Fruit fly (Drosophila melanogaster): ENCODE data around the gene Atg16.

The Atg16 gene

DNA sequence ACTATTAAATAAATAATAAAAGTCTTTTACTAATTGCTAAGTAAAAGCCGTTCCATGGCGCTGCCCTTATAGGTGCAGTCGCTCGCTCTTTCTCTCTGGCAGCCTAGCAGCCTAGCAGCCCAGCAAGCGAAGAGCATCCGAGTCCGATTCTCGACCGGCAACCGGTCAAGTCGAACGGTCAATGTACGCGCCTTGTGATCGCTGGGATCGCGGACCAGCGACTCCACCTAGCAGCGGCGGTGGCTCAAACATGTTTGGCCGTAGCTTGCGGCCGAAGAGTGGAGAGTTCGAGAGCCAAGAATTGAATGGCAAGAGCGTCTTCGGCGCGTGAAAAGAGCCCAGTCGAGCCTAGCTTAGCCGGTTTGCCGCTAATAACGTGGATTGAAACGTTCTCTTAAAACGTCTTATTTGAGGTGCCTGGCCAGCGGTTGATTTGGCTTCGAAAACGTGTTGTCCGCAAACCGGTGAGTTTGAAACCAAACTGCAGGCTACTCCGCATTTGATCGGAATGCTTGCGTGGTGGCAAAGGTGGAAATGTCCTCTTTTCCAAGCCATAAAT is 5.6 kb downstream of the Atg16 start:
- no peak for TF ChIP-seq h (optimal IDR thresholded peaks at IDR 0.05)
- TF ChIP-seq Myc (optimal IDR thresholded peaks at IDR 0.05): no peak
- no peak for TF ChIP-seq ttk (optimal IDR thresholded peaks at IDR 0.05)
- no peak for TF ChIP-seq Sin3A (optimal IDR thresholded peaks at IDR 0.05)
- TF ChIP-seq insv (optimal IDR thresholded peaks at IDR 0.05): no peak
- no peak for TF ChIP-seq psq (optimal IDR thresholded peaks at IDR 0.05)

- no peak for TF ChIP-seq psq (optimal IDR thresholded peaks at IDR 0.05)
- no peak for TF ChIP-seq h (optimal IDR thresholded peaks at IDR 0.05)
Measured at dm6 chr3R:29818434-29819268, 16.2 kb downstream of the Atg16 start, which contains the start of gene neo. Gene neo (plus strand): TSS chr3R:29819131.

- TF ChIP-seq Myc (optimal IDR thresholded peaks at IDR 0.05) (no peak), Sin3A (optimal IDR thresholded peaks at IDR 0.05) (no peak)
Measured at dm6 chr3R:29817664-29818063, 17.2 kb downstream of the Atg16 start, which contains the start of gene CG7829. Gene CG7829 (minus strand): TSS chr3R:29817764.

DNA sequence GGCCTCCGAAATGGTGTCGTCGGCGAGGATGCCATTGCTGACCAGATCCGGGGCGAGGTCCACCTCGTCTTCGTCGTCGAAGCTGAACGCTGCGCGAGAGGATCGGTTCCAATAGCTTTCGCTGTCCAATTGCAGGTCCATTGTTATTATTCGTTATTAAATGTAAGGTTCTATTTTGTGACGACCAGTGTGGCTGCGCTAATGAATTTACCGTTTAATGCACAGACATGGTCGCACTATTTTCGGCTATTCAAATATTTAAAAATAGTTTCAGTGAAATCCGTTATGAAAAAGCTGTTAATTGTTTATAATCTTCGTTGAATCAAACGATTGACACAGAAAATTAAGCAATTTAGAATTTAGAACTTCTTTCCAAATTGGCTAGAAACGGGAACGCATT is 18.6 kb downstream of the Atg16 start, which contains the start of gene Vps16B:
TSS of gene Vps16B (minus strand) at position 186 of the 400 bp plus-strand sequence.
- TF ChIP-seq Sin3A (optimal IDR thresholded peaks at IDR 0.05) (no peak), insv (optimal IDR thresholded peaks at IDR 0.05) (no peak), Myc (optimal IDR thresholded peaks at IDR 0.05) (no peak), ttk (optimal IDR thresholded peaks at IDR 0.05) (no peak), psq (optimal IDR thresholded peaks at IDR 0.05) (no peak), h (optimal IDR thresholded peaks at IDR 0.05) (no peak)

DNA sequence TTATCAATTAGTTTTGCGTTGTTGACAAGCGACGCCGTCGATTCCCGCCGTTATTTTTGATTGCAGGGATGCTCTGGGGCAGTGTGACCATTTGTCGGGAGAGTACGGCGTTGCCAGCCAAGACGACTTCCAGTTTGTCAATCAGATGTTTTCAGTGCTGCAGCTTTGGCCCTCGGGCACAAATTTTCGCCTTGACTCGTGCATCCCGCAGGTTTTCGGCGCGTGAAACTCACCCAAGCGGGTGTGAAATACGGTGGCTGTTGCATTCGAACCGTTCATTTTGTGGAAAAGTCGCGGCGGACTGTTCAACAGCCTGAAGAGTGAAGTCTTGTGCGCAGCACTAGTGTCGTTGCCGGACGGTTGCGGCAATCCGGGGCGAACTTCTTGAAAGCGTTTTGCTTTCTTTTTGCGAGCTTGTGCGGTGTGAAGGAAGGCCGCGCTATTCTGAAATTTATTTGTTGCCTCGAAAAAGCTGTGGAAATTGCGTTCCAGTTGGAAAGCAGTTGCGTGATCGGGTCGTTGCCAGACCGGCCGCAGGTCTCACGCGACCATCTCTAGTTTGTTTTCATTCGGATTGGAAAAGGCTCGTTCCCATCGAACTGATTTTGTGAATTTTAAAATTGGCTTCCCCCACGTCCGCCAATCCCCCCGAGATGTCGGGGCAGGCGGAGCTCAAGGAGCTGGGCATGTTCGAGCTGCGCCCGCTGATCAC is 28.1 kb downstream of the Atg16 start, which contains the start of the genes ca and ncd:
TSS of gene ca (plus strand) at position 130 of the 712 bp plus-strand sequence.
TSS of gene ncd (minus strand) at position 446 of the 712 bp plus-strand sequence.
- no peak for TF ChIP-seq psq (optimal IDR thresholded peaks at IDR 0.05)
- TF ChIP-seq Sin3A (optimal IDR thresholded peaks at IDR 0.05): no peak
- TF ChIP-seq Myc (optimal IDR thresholded peaks at IDR 0.05): no peak
- TF ChIP-seq ttk (optimal IDR thresholded peaks at IDR 0.05): no peak
- TF ChIP-seq h (optimal IDR thresholded peaks at IDR 0.05): no peak
- no peak for TF ChIP-seq insv (optimal IDR thresholded peaks at IDR 0.05)

DNA sequence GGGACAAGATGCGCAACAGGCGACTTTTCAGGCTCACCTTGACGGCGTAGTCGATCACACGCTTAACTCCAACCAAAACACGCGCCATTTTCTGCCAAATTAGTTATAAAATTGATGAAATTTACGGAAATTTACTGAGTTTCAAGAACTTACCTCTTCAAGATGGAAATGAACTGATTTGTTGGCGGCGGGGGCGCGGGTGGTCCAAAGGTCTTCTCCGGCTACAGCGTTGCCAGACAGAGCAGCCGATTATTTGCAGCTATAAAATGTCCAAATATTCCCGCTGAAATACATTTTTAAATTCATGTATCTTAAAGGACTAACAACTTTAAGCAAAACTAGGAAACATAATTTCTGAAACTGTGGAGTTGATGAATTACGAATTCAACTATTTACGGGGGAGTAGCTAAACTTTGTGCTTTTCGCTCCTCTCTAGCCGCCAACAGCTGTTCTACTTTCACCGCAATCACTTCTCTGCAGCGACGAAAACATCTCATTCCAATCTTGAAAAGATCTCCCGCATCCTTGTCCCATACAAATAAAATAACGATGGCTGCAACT is 32.1 kb downstream of the Atg16 start, which contains the start of the genes Etfb and CG7789:
TSS of gene Etfb (minus strand) at position 193 of the 561 bp plus-strand sequence.
TSS of gene CG7789 (plus strand) at position 444 of the 561 bp plus-strand sequence.
- TF ChIP-seq insv (optimal IDR thresholded peaks at IDR 0.05) (no peak), psq (optimal IDR thresholded peaks at IDR 0.05) (no peak), ttk (optimal IDR thresholded peaks at IDR 0.05) (no peak), h (optimal IDR thresholded peaks at IDR 0.05) (no peak), Sin3A (optimal IDR thresholded peaks at IDR 0.05) (no peak), Myc (optimal IDR thresholded peaks at IDR 0.05) (no peak)

DNA sequence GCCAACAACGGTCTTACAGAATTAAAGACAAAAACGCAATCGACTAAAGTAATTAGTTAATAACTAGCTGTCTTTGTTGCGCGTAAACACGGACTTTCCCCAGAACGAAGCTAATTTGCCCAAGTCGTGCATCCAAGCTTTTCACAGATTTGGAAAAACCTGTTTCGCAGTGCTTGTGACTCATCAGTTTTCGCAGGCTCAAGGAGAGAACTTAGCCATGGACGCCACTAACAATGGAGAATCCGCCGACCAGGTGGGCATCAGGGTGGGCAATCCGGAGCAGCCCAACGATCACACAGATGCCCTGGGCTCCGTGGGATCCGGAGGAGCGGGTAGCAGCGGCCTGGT is 35.2 kb downstream of the Atg16 start:
- no peak for TF ChIP-seq psq (optimal IDR thresholded peaks at IDR 0.05)
- no peak for TF ChIP-seq insv (optimal IDR thresholded peaks at IDR 0.05)
- TF ChIP-seq ttk (optimal IDR thresholded peaks at IDR 0.05): no peak
- no peak for TF ChIP-seq Myc (optimal IDR thresholded peaks at IDR 0.05)
- TF ChIP-seq Sin3A (optimal IDR thresholded peaks at IDR 0.05): no peak
- no peak for TF ChIP-seq h (optimal IDR thresholded peaks at IDR 0.05)

DNA sequence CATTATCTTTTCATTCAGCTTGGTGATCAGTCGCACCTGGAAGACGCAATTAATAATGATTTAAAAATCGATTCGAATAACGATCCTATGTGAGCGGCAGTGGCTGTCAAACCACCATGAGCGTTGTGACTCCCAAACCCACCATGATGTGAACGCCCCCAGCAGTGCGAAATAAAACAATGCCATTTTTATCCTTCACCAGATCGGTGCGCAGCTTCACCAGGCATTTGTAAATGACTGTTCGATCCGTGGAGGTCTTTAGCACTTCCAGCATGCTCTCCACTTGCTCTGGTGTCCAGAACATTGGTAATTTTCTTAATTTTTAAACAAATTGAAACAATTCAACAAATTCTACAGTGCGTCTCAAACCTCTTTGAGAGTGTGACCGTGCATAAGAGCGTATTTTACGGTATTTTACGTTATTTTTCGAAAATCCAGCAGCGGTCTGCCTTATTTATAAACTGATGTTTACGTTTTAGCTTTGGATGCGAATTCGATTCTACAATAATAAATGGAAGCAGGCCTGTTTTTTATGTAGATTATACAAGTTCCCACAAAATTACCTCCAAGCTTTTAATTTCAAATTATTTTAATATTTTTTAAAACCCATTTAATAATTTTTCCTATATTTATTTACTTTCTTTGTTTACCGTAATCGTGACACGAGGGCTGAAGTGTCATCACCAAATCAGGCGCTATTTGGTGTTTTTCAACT is 35.8 kb downstream of the Atg16 start, which contains the start of the genes Rnb and Drice:
TSS of gene Rnb (minus strand) at position 389 of the 715 bp plus-strand sequence.
TSS of gene Drice (plus strand) at position 693 of the 715 bp plus-strand sequence.
- TF ChIP-seq ttk (optimal IDR thresholded peaks at IDR 0.05) (no peak), psq (optimal IDR thresholded peaks at IDR 0.05) (no peak), insv (optimal IDR thresholded peaks at IDR 0.05) (no peak), Myc (optimal IDR thresholded peaks at IDR 0.05) (no peak), Sin3A (optimal IDR thresholded peaks at IDR 0.05) (no peak)

- TF ChIP-seq h (optimal IDR thresholded peaks at IDR 0.05): no peak
Measured at dm6 chr3R:29797183-29797582, 37.7 kb downstream of the Atg16 start.

dm6 chr3R:29794161-29794882 is 40.6 kb downstream of the Atg16 start, which contains the start of gene sro:
Gene sro (plus strand): TSS chr3R:29794597.
- TF ChIP-seq ttk (optimal IDR thresholded peaks at IDR 0.05) (no peak), psq (optimal IDR thresholded peaks at IDR 0.05) (no peak), Myc (optimal IDR thresholded peaks at IDR 0.05) (no peak), insv (optimal IDR thresholded peaks at IDR 0.05) (no peak), h (optimal IDR thresholded peaks at IDR 0.05) (no peak), Sin3A (optimal IDR thresholded peaks at IDR 0.05) (no peak)

- TF ChIP-seq Myc (optimal IDR thresholded peaks at IDR 0.05) (no peak), h (optimal IDR thresholded peaks at IDR 0.05) (no peak), psq (optimal IDR thresholded peaks at IDR 0.05) (no peak), ttk (optimal IDR thresholded peaks at IDR 0.05) (no peak), Sin3A (optimal IDR thresholded peaks at IDR 0.05) (no peak), insv (optimal IDR thresholded peaks at IDR 0.05) (no peak)
Measured at dm6 chr3R:29790183-29790582, 44.7 kb downstream of the Atg16 start.
